Worm (Caenorhabditis elegans) whole organism, L1 larva: Measurements from ENCODE around the gene H04M03.12.

Experiments used
- fkh-8 ChIP-seq: sonication (generic microtip); optimal IDR thresholded peaks from 2 replicates; lab custom pipeline; 2016; ENCODE audit warnings: mild to moderate bottlenecking, missing genetic modification characterization, missing compliant biosample characterization
- pqm-1 ChIP-seq: sonication (generic microtip); optimal IDR thresholded peaks from 3 replicates; lab custom pipeline; 2017; ENCODE audit warnings: missing biosample characterization, missing genetic modification characterization

ce11 chrIV:5923112-5923511, 20.0 kb upstream of the H04M03.12 start:
- no peak for TF ChIP-seq fkh-8 (tag; lab: Kevin White, UChicago)
- no peak for TF ChIP-seq pqm-1
